Fruit fly (Drosophila melanogaster) whole organism, adult: ENCODE results near the gene CG6769.

ENCODE experiments used
- CG11617 ChIP-seq: fragments of 200-800 bp; sonication (Bioruptor generic); optimal IDR thresholded peaks from 2 replicates; lab custom pipeline; 2017; ENCODE audit warnings: mild to moderate bottlenecking, missing biosample characterization, missing genetic modification reagents, missing genetic modification characterization
- CG12768 ChIP-seq: fragments of 200-800 bp; sonication (Bioruptor generic); optimal IDR thresholded peaks from 2 replicates; lab custom pipeline; 2017; ENCODE audit warnings: missing biosample characterization, missing genetic modification characterization, mild to moderate bottlenecking, moderate library complexity, missing genetic modification reagents
- CG14711 ChIP-seq: fragments of 200-800 bp; sonication (Bioruptor generic); optimal IDR thresholded peaks from 2 replicates; lab custom pipeline; 2018; ENCODE audit warnings: missing biosample characterization, mild to moderate bottlenecking, missing genetic modification characterization, moderate library complexity
- CG1620 ChIP-seq: fragments of 200-800 bp; sonication (Bioruptor generic); optimal IDR thresholded peaks from 2 replicates; lab custom pipeline; 2016; ENCODE audit warnings: missing biosample characterization, missing genetic modification characterization
- CG33017 ChIP-seq: fragments of 200-800 bp; sonication (Bioruptor generic); optimal IDR thresholded peaks from 2 replicates; lab custom pipeline; 2018; ENCODE audit warnings: missing biosample characterization, mild to moderate bottlenecking, missing genetic modification characterization, moderate library complexity
- CG5204 ChIP-seq: fragments of 200-800 bp; sonication (Bioruptor generic); optimal IDR thresholded peaks from 2 replicates; lab custom pipeline; 2016; ENCODE audit warnings: missing biosample characterization, missing genetic modification characterization
- CG7045 ChIP-seq: fragments of 200-800 bp; sonication (Bioruptor generic); optimal IDR thresholded peaks from 2 replicates; lab custom pipeline; 2017; ENCODE audit warnings: missing biosample characterization, mild to moderate bottlenecking, missing genetic modification characterization
- CG7101 ChIP-seq: fragments of 200-800 bp; sonication (Bioruptor generic); optimal IDR thresholded peaks from 2 replicates; lab custom pipeline; 2018; ENCODE audit warnings: missing biosample characterization, mild to moderate bottlenecking, missing genetic modification characterization, moderate library complexity
- Clk ChIP-seq: fragments of 200-800 bp; sonication (Bioruptor generic); optimal IDR thresholded peaks from 2 replicates; lab custom pipeline; 2017; ENCODE audit warnings: missing biosample characterization, missing genetic modification characterization
- Crg-1 ChIP-seq: fragments of 200-800 bp; sonication (Bioruptor generic); optimal IDR thresholded peaks from 2 replicates; lab custom pipeline; 2016; ENCODE audit warnings: missing biosample characterization, missing genetic modification characterization
- Hr96 ChIP-seq: fragments of 200-800 bp; sonication (Bioruptor generic); optimal IDR thresholded peaks from 2 replicates; lab custom pipeline; 2016; ENCODE audit warnings: missing biosample characterization, missing genetic modification characterization
- Mnt ChIP-seq: fragments of 200-800 bp; sonication (Bioruptor generic); optimal IDR thresholded peaks from 2 replicates; lab custom pipeline; 2016; ENCODE audit warnings: missing biosample characterization, mild to moderate bottlenecking, missing genetic modification characterization
- bab1 ChIP-seq: fragments of 200-800 bp; sonication (Bioruptor generic); optimal IDR thresholded peaks from 3 replicates; lab custom pipeline; 2019; ENCODE audit warnings: missing biosample characterization, mild to moderate bottlenecking, missing genetic modification characterization, moderate library complexity
- cic ChIP-seq: fragments of 200-800 bp; sonication (Bioruptor generic); optimal IDR thresholded peaks from 2 replicates; lab custom pipeline; 2017; ENCODE audit warnings: missing biosample characterization, mild to moderate bottlenecking, missing genetic modification characterization, moderate library complexity
- cnc ChIP-seq, 2 experiments: fragments of >200 bp; optimal IDR thresholded peaks; 2 replicates each; lab custom pipeline; 2017
- kay ChIP-seq: fragments of 200-800 bp; sonication (Bioruptor generic); peaks from one replicate; lab custom pipeline; 2016; ENCODE audit warnings: missing biosample characterization, missing genetic modification characterization, borderline replicate concordance
- ovo ChIP-seq: fragments of 200-800 bp; sonication (Bioruptor generic); optimal IDR thresholded peaks from 2 replicates; lab custom pipeline; 2016; ENCODE audit warnings: missing biosample characterization, missing genetic modification characterization
- pad ChIP-seq: fragments of 200-800 bp; sonication (Bioruptor generic); optimal IDR thresholded peaks from 3 replicates; lab custom pipeline; 2017; ENCODE audit warnings: missing biosample characterization, missing genetic modification characterization, mild to moderate bottlenecking, moderate library complexity, missing genetic modification reagents
- tj ChIP-seq: fragments of 200-800 bp; sonication (Bioruptor generic); optimal IDR thresholded peaks from 3 replicates; lab custom pipeline; 2017; ENCODE audit warnings: missing biosample characterization, mild to moderate bottlenecking, missing genetic modification characterization, moderate library complexity
- toe ChIP-seq: fragments of 200-800 bp; sonication (Bioruptor generic); optimal IDR thresholded peaks from 2 replicates; lab custom pipeline; 2016; ENCODE audit warnings: missing biosample characterization, missing genetic modification characterization

Gene CG6769

DNA sequence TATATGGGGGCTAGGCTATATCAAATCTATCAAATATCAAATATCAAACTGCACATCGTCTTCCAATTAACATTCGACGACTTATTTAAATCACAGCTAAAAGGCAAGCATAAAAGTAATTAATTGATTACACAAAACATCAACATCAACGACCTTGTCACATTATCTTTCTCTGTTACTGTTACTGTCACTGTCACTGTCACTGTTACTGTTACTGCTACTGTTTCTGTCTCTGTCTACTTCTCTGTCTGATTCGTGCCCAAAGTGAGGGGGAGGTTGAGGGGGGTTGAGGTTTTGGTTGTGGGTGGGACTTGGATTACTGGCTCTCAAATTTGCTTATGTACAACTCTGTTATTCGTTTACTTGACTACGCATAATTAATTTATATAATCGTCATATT lies 39.3 kb upstream of the CG6769 start:
- TF ChIP-seq cic (GFP tag; lab: Kevin White, UChicago) (no peak), CG12768 (GFP tag; lab: Kevin White, UChicago) (no peak), kay (GFP tag; lab: Kevin White, UChicago) (no peak), CG7045 (GFP tag; lab: Kevin White, UChicago) (no peak), CG1620 (GFP tag; lab: Kevin White, UChicago) (no peak), Hr96 (GFP tag; lab: Kevin White, UChicago) (no peak), cnc (optimal IDR thresholded peaks at IDR 0.05; lab: Kevin White, UChicago) (no peak), bab1 (GFP tag; lab: Kevin White, UChicago) (no peak), CG14711 (tag; lab: Kevin White, UChicago) (no peak), Clk (GFP tag; lab: Kevin White, UChicago) (no peak), CG5204 (no peak), CG11617 (GFP tag; lab: Kevin White, UChicago) (no peak), pad (GFP tag; lab: Kevin White, UChicago) (no peak), toe (GFP tag; lab: Kevin White, UChicago) (no peak), Mnt (GFP tag; lab: Kevin White, UChicago) (no peak), CG33017 (tag; lab: Kevin White, UChicago) (no peak), tj (GFP tag; lab: Kevin White, UChicago) (no peak), ovo (GFP tag; lab: Kevin White, UChicago) (no peak)

DNA sequence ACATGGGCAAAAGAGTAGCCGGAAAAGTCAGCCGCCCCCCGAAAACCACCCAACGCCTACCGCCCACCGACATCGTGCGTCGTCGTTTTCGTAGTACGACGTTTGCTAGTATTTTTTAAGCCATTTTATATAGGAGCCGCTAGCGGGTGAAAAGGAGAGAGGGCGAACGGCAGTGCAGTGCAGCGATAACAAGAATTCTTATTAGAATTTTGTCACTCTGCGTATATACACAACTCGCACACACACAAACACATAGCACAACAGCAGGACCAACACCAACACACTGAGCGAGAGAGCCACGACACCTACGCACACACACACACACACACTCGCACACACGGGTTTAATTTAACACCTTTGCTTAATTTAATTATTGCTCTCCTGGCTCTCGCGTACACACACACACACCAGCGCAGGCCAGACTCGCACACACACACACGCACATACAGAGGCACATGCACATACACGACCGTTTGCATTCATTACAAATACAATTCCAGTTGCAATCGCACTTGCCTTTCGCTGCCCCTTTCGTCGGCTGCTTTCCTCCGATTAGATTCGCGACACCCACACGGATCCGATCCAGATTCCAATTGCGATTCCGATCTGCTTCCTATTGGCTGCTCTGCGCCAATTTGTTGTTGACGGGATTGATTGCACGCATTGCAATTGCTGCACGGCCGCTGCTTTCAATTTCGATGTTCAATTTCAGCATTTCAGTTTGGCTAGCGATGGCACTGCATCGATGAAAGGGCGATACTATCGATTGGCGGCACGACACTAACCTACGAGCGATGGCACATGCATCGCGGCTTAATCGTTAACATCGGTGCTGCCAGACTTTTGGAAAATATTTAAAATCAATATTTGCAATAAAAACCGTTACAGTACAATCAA lies 33.7 kb upstream of the CG6769 start, which contains the start of gene Socs16D:
Gene Socs16D, minus strand, starts transcription at position 758 of the 897 bp plus-strand sequence.
- TF ChIP-seq Mnt (GFP tag; lab: Kevin White, UChicago) = peak; percentile 44
- peak; percentile 3 for TF ChIP-seq CG11617 (GFP tag; lab: Kevin White, UChicago)
- TF ChIP-seq toe (GFP tag; lab: Kevin White, UChicago) = peak; percentile 33
- TF ChIP-seq CG33017 (tag; lab: Kevin White, UChicago) = no peak
- peak; percentile 65 for TF ChIP-seq tj (GFP tag; lab: Kevin White, UChicago)
- TF ChIP-seq CG7045 (GFP tag; lab: Kevin White, UChicago) = no peak
- peak; percentile 36 for TF ChIP-seq Hr96 (GFP tag; lab: Kevin White, UChicago)
- TF ChIP-seq bab1 (GFP tag; lab: Kevin White, UChicago) = peak; percentile 80
- TF ChIP-seq kay (GFP tag; lab: Kevin White, UChicago) = no peak
- peak; percentile 77 for TF ChIP-seq CG1620 (GFP tag; lab: Kevin White, UChicago)
- TF ChIP-seq CG5204 = no peak
- TF ChIP-seq cic (GFP tag; lab: Kevin White, UChicago) = peak; percentile 90
- TF ChIP-seq CG14711 (tag; lab: Kevin White, UChicago) = peak; percentile 24
- peak; percentile 56 for TF ChIP-seq Crg-1 (GFP tag; lab: Kevin White, UChicago)
- peak; percentile 64 for TF ChIP-seq ovo (GFP tag; lab: Kevin White, UChicago)
- no peak for TF ChIP-seq cnc (optimal IDR thresholded peaks at IDR 0.05; lab: Kevin White, UChicago)
- TF ChIP-seq CG12768 (GFP tag; lab: Kevin White, UChicago) = peak; percentile 25
- TF ChIP-seq pad (GFP tag; lab: Kevin White, UChicago) = peak; percentile 45
- peak; percentile 43 for TF ChIP-seq CG7101

DNA sequence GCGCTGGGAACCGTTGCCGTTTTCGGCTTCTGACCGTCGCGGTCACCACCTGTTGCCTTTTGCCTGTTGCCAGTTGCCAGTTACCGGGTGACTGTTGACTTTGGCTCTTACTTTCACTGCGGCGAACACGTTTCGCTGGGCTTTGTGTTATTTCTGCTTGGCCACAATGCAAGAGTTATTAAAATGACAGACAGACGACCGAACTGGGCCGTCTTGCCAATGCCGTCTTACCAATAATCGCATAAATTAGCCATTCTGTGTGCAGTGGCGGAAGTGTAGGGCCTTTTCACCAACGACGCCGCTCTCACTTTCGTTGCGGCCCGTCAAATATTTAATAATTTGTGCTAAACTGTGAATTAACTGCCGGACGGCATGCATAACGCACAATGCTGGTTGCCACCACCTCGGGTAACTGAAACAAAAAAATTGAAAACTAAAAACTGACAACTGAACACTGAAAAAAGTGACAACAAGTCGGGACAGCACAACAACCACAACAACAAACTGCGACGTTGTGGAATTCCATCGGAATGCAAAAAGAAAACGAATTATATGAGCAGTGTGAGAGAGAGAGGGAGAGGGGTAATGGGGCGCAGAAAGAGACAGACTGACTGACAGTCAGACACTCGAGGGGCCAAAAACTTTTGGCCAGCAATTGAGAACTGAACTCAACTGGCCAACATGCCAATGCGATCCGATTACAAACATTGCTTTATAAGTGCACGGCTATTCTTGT lies 32.3 kb upstream of the CG6769 start:
- TF ChIP-seq CG14711 (tag; lab: Kevin White, UChicago) (no peak), Hr96 (GFP tag; lab: Kevin White, UChicago) (no peak), ovo (GFP tag; lab: Kevin White, UChicago) (no peak), tj (GFP tag; lab: Kevin White, UChicago) (peak; percentile 96), Clk (GFP tag; lab: Kevin White, UChicago) (no peak), CG33017 (tag; lab: Kevin White, UChicago) (no peak), Mnt (GFP tag; lab: Kevin White, UChicago) (no peak), CG11617 (GFP tag; lab: Kevin White, UChicago) (no peak)

DNA sequence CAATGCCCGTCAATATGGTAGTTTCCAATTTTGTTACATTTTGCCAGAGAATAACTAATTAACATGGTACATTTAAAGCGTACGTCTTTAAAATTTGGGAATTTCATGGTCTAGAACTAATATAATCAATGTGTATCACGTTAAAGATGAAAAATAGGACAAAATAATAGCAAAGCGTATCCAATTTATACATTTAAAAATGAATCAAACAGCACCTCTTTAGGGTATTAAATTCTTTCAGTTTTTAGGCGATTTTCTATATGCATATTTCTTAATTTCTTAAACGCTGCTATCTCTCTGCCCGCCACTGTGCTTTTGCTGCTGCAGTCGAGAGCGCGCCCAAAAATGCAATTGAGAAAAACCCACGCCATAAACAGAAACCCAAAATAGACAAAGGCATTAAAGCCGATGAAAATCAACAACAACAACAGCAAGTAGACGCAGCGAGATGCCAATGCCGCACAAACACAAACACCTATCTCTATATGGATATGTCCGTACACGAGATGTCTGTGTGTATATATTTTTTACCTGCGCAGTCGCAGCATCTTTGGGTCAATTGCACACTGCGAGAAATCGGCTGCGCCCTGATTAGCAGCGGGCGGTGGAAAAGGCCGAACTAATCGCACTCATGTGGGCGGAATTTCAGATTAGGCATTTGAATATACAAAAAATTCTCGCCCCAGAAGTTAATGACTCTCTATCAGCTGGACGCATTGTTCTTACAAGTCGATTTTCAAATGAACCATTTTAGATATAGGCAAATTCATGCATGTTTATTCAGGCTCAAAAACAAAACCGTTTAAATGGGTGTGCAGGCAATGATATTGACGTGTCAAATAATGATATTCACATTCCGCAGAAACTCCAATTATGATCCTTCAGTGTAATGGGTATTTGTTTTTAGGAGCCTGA lies 31.5 kb upstream of the CG6769 start:
- TF ChIP-seq CG7101 (peak; percentile 49), CG11617 (GFP tag; lab: Kevin White, UChicago) (peak; percentile 27), cic (GFP tag; lab: Kevin White, UChicago) (no peak), tj (GFP tag; lab: Kevin White, UChicago) (no peak), CG7045 (GFP tag; lab: Kevin White, UChicago) (no peak), Hr96 (GFP tag; lab: Kevin White, UChicago) (no peak), CG1620 (GFP tag; lab: Kevin White, UChicago) (peak; percentile 9), kay (GFP tag; lab: Kevin White, UChicago) (no peak), CG12768 (GFP tag; lab: Kevin White, UChicago) (no peak), ovo (GFP tag; lab: Kevin White, UChicago) (no peak), Mnt (GFP tag; lab: Kevin White, UChicago) (no peak), Crg-1 (GFP tag; lab: Kevin White, UChicago) (no peak), bab1 (GFP tag; lab: Kevin White, UChicago) (peak; percentile 89), toe (GFP tag; lab: Kevin White, UChicago) (no peak), pad (GFP tag; lab: Kevin White, UChicago) (peak; percentile 43), CG5204 (no peak), Clk (GFP tag; lab: Kevin White, UChicago) (no peak), cnc (optimal IDR thresholded peaks at IDR 0.05; lab: Kevin White, UChicago) (no peak), CG14711 (tag; lab: Kevin White, UChicago) (peak; percentile 49), CG33017 (tag; lab: Kevin White, UChicago) (no peak)
